Worm (Caenorhabditis elegans): ENCODE data around the gene srbc-2.

- TF ChIP-seq lir-1 (GFP tag; conservative IDR thresholded peaks at IDR 0.05) (no peak), nfya-1 (tag; optimal IDR thresholded peaks at IDR 0.05; ENCODE audit: borderline replicate concordance, insufficient read depth) (no peak), unc-62 (GFP tag; optimal IDR thresholded peaks at IDR 0.05) (no peak), sea-2 (GFP tag; IDR thresholded peaks at IDR 0.05) (no peak), unc-130 (GFP tag; optimal IDR thresholded peaks at IDR 0.05) (no peak), Y53G8AR.9 (GFP tag; conservative IDR thresholded peaks at IDR 0.05) (no peak), nhr-179 (tag; optimal IDR thresholded peaks at IDR 0.05) (no peak), madf-8 (GFP tag; conservative IDR thresholded peaks at IDR 0.05) (no peak), chd-7 (tag; optimal IDR thresholded peaks at IDR 0.05) (no peak), hsf-1 (GFP tag; IDR thresholded peaks at IDR 0.05) (no peak), hmg-1.2 (GFP tag; IDR thresholded peaks at IDR 0.05) (no peak), F37B4.10 (GFP tag; IDR thresholded peaks at IDR 0.05) (no peak), lin-26 (GFP tag; IDR thresholded peaks at IDR 0.05) (no peak)
Measured at ce11 chrV:3362475-3362874, 14.4 kb downstream of the srbc-2 start, which contains the start of gene C04E12.4.
